Worm (Caenorhabditis elegans): ENCODE results near the gene ptr-19.

The ptr-19 gene

DNA sequence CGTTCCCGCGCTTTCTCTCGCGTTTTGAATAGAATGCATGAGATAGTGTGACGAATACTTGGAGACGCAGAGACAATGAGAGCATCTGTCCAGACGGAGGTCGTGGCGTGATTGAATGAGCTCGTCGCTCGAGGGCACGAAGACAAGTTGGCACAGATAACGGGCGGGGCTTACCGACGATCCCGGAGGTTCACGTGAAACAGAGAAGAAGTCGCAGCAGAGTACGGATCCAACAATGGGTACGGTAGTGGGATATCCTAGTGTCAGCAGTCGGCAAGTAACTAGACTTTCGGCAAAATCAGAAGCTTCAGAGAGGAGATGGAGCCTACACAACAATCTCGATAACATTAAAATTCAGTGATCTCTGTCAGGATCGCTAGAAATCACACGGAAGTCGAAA is 38.1 kb downstream of the ptr-19 start (continued):
- TF ChIP-seq unc-130 (tag; optimal IDR thresholded peaks at IDR 0.05) = peak; percentile 79
- no peak for TF ChIP-seq C04F5.9 (tag; optimal IDR thresholded peaks at IDR 0.05)
- peak; percentile 60 to 80 for TF ChIP-seq lsy-2 (tag; optimal IDR thresholded peaks at IDR 0.05)
- TF ChIP-seq aha-1 (tag; optimal IDR thresholded peaks at IDR 0.05) = no peak
- no peak for TF ChIP-seq zip-4 (GFP tag; optimal IDR thresholded peaks at IDR 0.05)
- no peak for TF ChIP-seq fkh-4 (tag; optimal IDR thresholded peaks at IDR 0.05; ENCODE audit: borderline replicate concordance)
- no peak for TF ChIP-seq grh-1 (GFP tag; IDR thresholded peaks at IDR 0.05)
- no peak for TF ChIP-seq mef-2 (tag; optimal IDR thresholded peaks at IDR 0.05)
- peak; percentile 74 for TF ChIP-seq nhr-19 (GFP tag; conservative IDR thresholded peaks at IDR 0.05)
- TF ChIP-seq ceh-88 (GFP tag; IDR thresholded peaks at IDR 0.05) = no peak
- peak; percentile 9 for TF ChIP-seq pag-3 (tag; optimal IDR thresholded peaks at IDR 0.05; ENCODE audit: borderline replicate concordance, insufficient read depth)
- no peak for TF ChIP-seq sptf-1 (tag; optimal IDR thresholded peaks at IDR 0.05)
- peak; percentile 28; the same call in 1 of the 2 replicates for TF ChIP-seq unc-98 (GFP tag; IDR thresholded peaks at IDR 0.05)
- no peak for TF ChIP-seq tlp-1 (tag; optimal IDR thresholded peaks at IDR 0.05)
- TF ChIP-seq vab-15 (tag; optimal IDR thresholded peaks at IDR 0.05) = no peak
- peak; percentile 40 for TF ChIP-seq tbx-2 (tag; optimal IDR thresholded peaks at IDR 0.05)
- peak; percentile 64 for TF ChIP-seq snu-23 (GFP tag; optimal IDR thresholded peaks at IDR 0.05)
- TF ChIP-seq nhr-12 (tag; optimal IDR thresholded peaks at IDR 0.05) = no peak
- TF ChIP-seq ceh-8 (GFP tag; optimal IDR thresholded peaks at IDR 0.05) = no peak
- TF ChIP-seq aly-2 (tag; optimal IDR thresholded peaks at IDR 0.05) = no peak
- TF ChIP-seq xbp-1 (tag; optimal IDR thresholded peaks at IDR 0.05) = peak; percentile 52
- no peak for TF ChIP-seq ceh-82 (tag; optimal IDR thresholded peaks at IDR 0.05)
- no peak for TF ChIP-seq egl-27 (tag; optimal IDR thresholded peaks at IDR 0.05)
- peak; percentile 35 for TF ChIP-seq ama-1 (optimal IDR thresholded peaks at IDR 0.05)
- TF ChIP-seq hpl-2 (GFP tag; optimal IDR thresholded peaks at IDR 0.05) = no peak
- no peak for TF ChIP-seq mab-9 (GFP tag; IDR thresholded peaks at IDR 0.05)
- TF ChIP-seq nhr-77 (tag; optimal IDR thresholded peaks at IDR 0.05) = no peak
- peak in 1 of 2 experiments; percentile 29 for TF ChIP-seq mdl-1 (tag; optimal IDR thresholded peaks at IDR 0.05)
- TF ChIP-seq blmp-1 (tag; optimal IDR thresholded peaks at IDR 0.05) = no peak
- no peak for TF ChIP-seq C16A3.4 (tag; optimal IDR thresholded peaks at IDR 0.05)
- TF ChIP-seq nhr-237 (tag; optimal IDR thresholded peaks at IDR 0.05) = no peak
- no peak for TF ChIP-seq dpl-1 (GFP tag; optimal IDR thresholded peaks at IDR 0.05)
- no peak for TF ChIP-seq elt-2 (tag; optimal IDR thresholded peaks at IDR 0.05)
- TF ChIP-seq pqm-1 (tag; optimal IDR thresholded peaks at IDR 0.05) = no peak
- TF ChIP-seq hlh-4 (tag; optimal IDR thresholded peaks at IDR 0.05) = no peak
- TF ChIP-seq lin-39 (tag; optimal IDR thresholded peaks at IDR 0.05) = no peak
- TF ChIP-seq zag-1 (tag; optimal IDR thresholded peaks at IDR 0.05) = no peak
- TF ChIP-seq ztf-4 (tag; optimal IDR thresholded peaks at IDR 0.05) = peak; percentile 63
- no peak for TF ChIP-seq fkh-8 (tag; optimal IDR thresholded peaks at IDR 0.05)
- TF ChIP-seq lin-13 (GFP tag; optimal IDR thresholded peaks at IDR 0.05) = no peak
- TF ChIP-seq Y116A8C.19 (tag; optimal IDR thresholded peaks at IDR 0.05; ENCODE audit: borderline replicate concordance) = no peak
- no peak for TF ChIP-seq skn-1 (tag; optimal IDR thresholded peaks at IDR 0.05)
- no peak for TF ChIP-seq hlh-17 (GFP tag; optimal IDR thresholded peaks at IDR 0.05; ENCODE audit: borderline replicate concordance)
- TF ChIP-seq lin-15B (tag; optimal IDR thresholded peaks at IDR 0.05) = no peak
- no peak for TF ChIP-seq alr-1 (tag; optimal IDR thresholded peaks at IDR 0.05; ENCODE audit: borderline replicate concordance)
